Fruit fly (Drosophila melanogaster): ENCODE measurements around the gene CG15545.

Gene CG15545

DNA sequence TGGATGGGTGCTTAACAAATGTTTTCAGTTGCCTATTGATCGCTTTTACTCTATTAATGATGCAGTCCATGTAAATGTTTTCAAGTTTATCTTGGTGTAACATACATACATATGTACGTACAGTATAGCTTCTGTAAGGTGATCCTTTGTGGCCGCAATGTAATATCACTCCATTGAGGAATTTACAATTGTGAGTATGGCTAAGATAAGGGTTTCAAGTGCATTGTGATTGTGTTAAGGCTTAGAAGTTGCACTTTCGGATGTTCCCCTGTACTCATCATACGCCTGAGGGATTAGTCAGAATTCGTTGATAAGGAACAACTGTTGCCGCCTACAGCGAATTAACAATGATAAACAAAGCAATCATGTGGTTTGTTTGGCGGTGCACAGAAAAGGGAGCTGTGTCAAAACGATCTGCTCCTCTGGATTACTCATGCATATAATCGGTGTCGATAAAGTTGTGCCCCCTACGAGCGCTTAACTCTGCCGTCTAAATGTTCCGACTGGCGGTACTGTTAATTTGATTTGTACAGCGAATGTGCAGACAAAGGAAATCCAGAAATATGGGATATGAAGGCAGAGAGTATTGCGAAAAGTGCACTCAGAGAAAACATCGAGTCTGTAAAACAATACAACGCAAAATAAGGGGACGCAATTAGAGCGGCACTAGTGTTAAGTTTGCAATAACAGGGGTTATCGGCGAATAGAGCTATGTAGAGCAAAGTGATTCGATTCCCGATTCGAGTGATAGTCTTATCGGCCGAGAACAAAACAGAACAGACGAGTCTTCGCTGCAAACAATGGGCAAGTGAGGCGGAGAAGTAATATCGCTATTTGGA, 15.8 kb upstream of the CG15545 start (continued):
- peak; percentile 60 for TF ChIP-seq CG4318 (GFP tag; optimal IDR thresholded peaks at IDR 0.05)
- peak; percentile 52 for TF ChIP-seq fd59A (GFP tag; optimal IDR thresholded peaks at IDR 0.05)
- peak; percentile 84 for TF ChIP-seq pdm3 (GFP tag; optimal IDR thresholded peaks at IDR 0.05)
- TF ChIP-seq Ets96B (tag; optimal IDR thresholded peaks at IDR 0.05), result peak; percentile 75
- peak; percentile 71 for TF ChIP-seq CG8119 (GFP tag; IDR thresholded peaks at IDR 0.05)
- peak; percentile 89 for TF ChIP-seq esn (GFP tag; optimal IDR thresholded peaks at IDR 0.05)
- TF ChIP-seq CG16779 (tag; optimal IDR thresholded peaks at IDR 0.05), result peak; percentile 57
- TF ChIP-seq Eip93F (GFP tag; optimal IDR thresholded peaks at IDR 0.05), result peak; percentile 38
- peak; percentile 83 for TF ChIP-seq CG6792 (GFP tag; optimal IDR thresholded peaks at IDR 0.05)
- TF ChIP-seq Hr4 (GFP tag; optimal IDR thresholded peaks at IDR 0.05), result peak; percentile 85
- peak; percentile 91 for TF ChIP-seq Met (GFP tag; optimal IDR thresholded peaks at IDR 0.05)
- peak; percentile 81 for TF ChIP-seq CG11294 (GFP tag; IDR thresholded peaks at IDR 0.05)
- TF ChIP-seq CG10669 (GFP tag; optimal IDR thresholded peaks at IDR 0.05), result peak; percentile 77
- TF ChIP-seq svp (GFP tag), result peak; percentile 94
- TF ChIP-seq CG1621 (tag; optimal IDR thresholded peaks at IDR 0.05), result peak; percentile 68
- peak; percentile 81 for TF ChIP-seq Sox15 (GFP tag; optimal IDR thresholded peaks at IDR 0.05)
- TF ChIP-seq lz (GFP tag; optimal IDR thresholded peaks at IDR 0.05), result peak; percentile 89
- TF ChIP-seq CG3032 (tag; optimal IDR thresholded peaks at IDR 0.05), result peak; percentile 73
- TF ChIP-seq Blimp-1 (GFP tag; optimal IDR thresholded peaks at IDR 0.05), result peak; percentile 55
- TF ChIP-seq topi (GFP tag; optimal IDR thresholded peaks at IDR 0.05), result peak; percentile 86
- TF ChIP-seq CG6163 (GFP tag; IDR thresholded peaks at IDR 0.05), result peak; percentile 90
- TF ChIP-seq CG10631 (GFP tag; optimal IDR thresholded peaks at IDR 0.05), result peak; percentile 79
- TF ChIP-seq CG11902 (GFP tag; optimal IDR thresholded peaks at IDR 0.05), result peak; percentile 85
- TF ChIP-seq ss (GFP tag; optimal IDR thresholded peaks at IDR 0.05), result peak in 1 of 2 experiments; percentile 71
- peak; percentile 50 for TF ChIP-seq CG6808 (GFP tag; optimal IDR thresholded peaks at IDR 0.05)
- TF ChIP-seq Eip75B (GFP tag; optimal IDR thresholded peaks at IDR 0.05), result peak; percentile 79
- peak; percentile 57 for TF ChIP-seq spab (GFP tag; optimal IDR thresholded peaks at IDR 0.05)
- TF ChIP-seq CG15336 (GFP tag; IDR thresholded peaks at IDR 0.05), result peak; percentile 51; the same call in 1 of the 2 replicates
- peak; percentile 73 for TF ChIP-seq net (GFP tag; optimal IDR thresholded peaks at IDR 0.05)
- peak; percentile 89 for TF ChIP-seq acj6 (GFP tag; optimal IDR thresholded peaks at IDR 0.05)
- TF ChIP-seq CG34406 (GFP tag; optimal IDR thresholded peaks at IDR 0.05), result peak; percentile 77
- TF ChIP-seq vri (GFP tag; optimal IDR thresholded peaks at IDR 0.05), result peak; percentile 75
- peak; percentile 17 for TF ChIP-seq CG6854 (GFP tag; optimal IDR thresholded peaks at IDR 0.05)
- peak; percentile 23 for TF ChIP-seq CG9139 (GFP tag; optimal IDR thresholded peaks at IDR 0.05)

DNA sequence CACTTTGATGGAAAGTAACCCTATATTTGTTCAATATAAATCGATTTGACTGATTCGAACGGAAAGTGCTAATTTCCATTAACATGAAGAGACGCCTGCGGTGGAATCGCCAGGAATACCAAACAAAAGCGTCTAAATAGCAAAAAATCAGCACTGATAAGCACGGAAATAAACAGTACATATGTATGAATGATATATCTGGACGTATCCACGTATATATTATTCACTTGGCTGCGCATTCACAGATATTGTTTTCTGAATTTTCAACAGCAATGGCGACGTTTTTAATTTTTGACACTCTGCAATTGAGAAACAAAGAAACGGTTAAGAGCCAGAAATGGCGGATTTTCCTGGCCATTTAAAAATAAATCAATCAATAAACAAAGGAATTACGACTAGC, 15.2 kb upstream of the CG15545 start:
- no peak for TF ChIP-seq Hr4 (GFP tag; optimal IDR thresholded peaks at IDR 0.05)

DNA sequence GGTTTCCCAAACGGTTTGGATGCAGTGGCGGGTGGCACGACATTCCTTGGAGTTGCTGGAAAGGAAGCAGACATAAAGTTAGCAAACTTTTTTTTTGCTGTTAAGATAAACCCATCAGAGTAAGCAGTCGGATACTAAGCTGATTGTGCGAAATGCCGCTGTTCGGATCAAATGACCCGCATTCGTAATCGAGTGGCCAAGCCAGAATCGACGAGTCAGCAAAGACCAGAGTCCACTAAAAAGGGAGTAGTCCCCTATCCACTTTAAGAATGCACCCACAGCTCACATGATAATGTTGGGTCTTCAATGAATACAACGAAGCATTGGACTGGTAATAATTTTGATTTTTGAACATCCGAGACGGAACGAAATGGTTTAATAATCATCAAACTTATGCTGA, 14.7 kb upstream of the CG15545 start:
- TF ChIP-seq svp (GFP tag) (peak; percentile 43), CG8119 (GFP tag; IDR thresholded peaks at IDR 0.05) (no peak)

DNA sequence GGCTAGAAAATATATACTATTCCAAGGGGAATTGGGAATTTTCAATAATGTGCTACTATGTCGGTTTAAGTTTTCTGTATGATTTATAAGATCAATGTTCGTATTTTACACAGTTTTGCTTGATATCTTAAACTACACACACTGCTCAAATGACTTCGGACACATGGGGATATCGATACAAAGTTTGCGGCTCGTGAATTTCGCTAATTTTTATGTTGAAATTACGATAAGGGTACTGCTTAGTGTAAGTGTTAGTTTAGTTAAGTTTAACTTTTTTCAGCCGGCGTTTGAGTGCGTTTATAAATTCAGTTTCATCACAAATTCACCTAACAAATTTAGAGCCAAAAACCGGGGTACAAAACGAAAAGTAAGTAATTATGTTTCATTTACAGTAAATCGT, 11.3 kb upstream of the CG15545 start, which contains the start of gene CG15547:
Gene CG15547, minus strand, starts transcription at position 101 of the 400 bp plus-strand sequence.
- TF ChIP-seq CG3032 (tag; optimal IDR thresholded peaks at IDR 0.05) (no peak), Sox14 (GFP tag; optimal IDR thresholded peaks at IDR 0.05) (no peak), Sox15 (GFP tag; optimal IDR thresholded peaks at IDR 0.05) (no peak), net (GFP tag; optimal IDR thresholded peaks at IDR 0.05) (no peak), CG10631 (GFP tag; optimal IDR thresholded peaks at IDR 0.05) (no peak)
